Fruit fly (Drosophila melanogaster) whole organism, wandering third instar larva: ENCODE data around the gene Cyp4s3.

Experiments used
- Abd-B ChIP-seq: fragments of >200 bp; optimal IDR thresholded peaks from 2 replicates; lab custom pipeline; 2017; ENCODE audit warnings: missing biosample characterization, missing genetic modification characterization
- CG9705 ChIP-seq: fragments of 200-800 bp; sonication (Bioruptor generic); optimal IDR thresholded peaks from 2 replicates; lab custom pipeline; 2018; ENCODE audit warnings: missing biosample characterization, mild to moderate bottlenecking, missing genetic modification characterization
- GATAd ChIP-seq: sonication (Bioruptor generic); optimal IDR thresholded peaks from 2 replicates; lab custom pipeline; 2016; ENCODE audit warnings: missing biosample characterization, missing genetic modification characterization
- brk ChIP-seq: fragments of 200-800 bp; sonication (Bioruptor generic); optimal IDR thresholded peaks from 2 replicates; lab custom pipeline; 2016; ENCODE audit warnings: missing biosample characterization, mild to moderate bottlenecking, missing genetic modification characterization
- dl ChIP-seq, 2 experiments: fragments of 175-275, 200-275 bp in 1 of 2; fragments of 200-275 bp in 1 of 2; sonication (Bioruptor generic); optimal IDR thresholded peaks; lab custom pipeline; 2018; ENCODE audit warnings: mild to moderate bottlenecking in 2 of 2, missing biosample characterization in 2 of 2, missing genetic modification characterization in 2 of 2, moderate library complexity in 2 of 2; ENCODE audit not compliant: partially characterized antibody in 2 of 2, insufficient read depth in 1 of 2
- h ChIP-seq: fragments of 200-800 bp; sonication (Bioruptor generic); optimal IDR thresholded peaks from 3 replicates; lab custom pipeline; 2016; ENCODE audit warnings: missing biosample characterization, mild to moderate bottlenecking, missing genetic modification characterization
- pan ChIP-seq: fragments of >200 bp; optimal IDR thresholded peaks from 2 replicates; lab custom pipeline; 2017
- psq ChIP-seq: fragments of 200-800 bp; sonication (Bioruptor generic); optimal IDR thresholded peaks from 3 replicates; lab custom pipeline; 2017; ENCODE audit warnings: missing biosample characterization, mild to moderate bottlenecking, missing genetic modification characterization, moderate library complexity
- rgr ChIP-seq: fragments of 200-800 bp; sonication (Bioruptor generic); optimal IDR thresholded peaks from 3 replicates; lab custom pipeline; 2016; ENCODE audit warnings: missing biosample characterization, mild to moderate bottlenecking, missing genetic modification characterization

dm6 chrX:15084580-15085138, 31.7 kb downstream of the Cyp4s3 start, which contains the start of gene Cox17:
- TF ChIP-seq dl (GFP tag; optimal IDR thresholded peaks at IDR 0.05; lab: Kevin White, UChicago; ENCODE audit: insufficient read depth in 1 of 2, partially characterized antibody in 2 of 2): no peak
- TF ChIP-seq CG9705 (GFP tag; lab: Kevin White, UChicago): peak; percentile 70
- no peak for TF ChIP-seq Abd-B (GFP tag; lab: Kevin White, UChicago)
- no peak for TF ChIP-seq pan
- TF ChIP-seq h (GFP tag; lab: Kevin White, UChicago): peak; percentile 84
- peak; percentile 75 for TF ChIP-seq psq (GFP tag; lab: Kevin White, UChicago)
- peak; percentile 74 for TF ChIP-seq brk (GFP tag; lab: Kevin White, UChicago)
- TF ChIP-seq GATAd: peak; percentile 31
- peak; percentile 76 for TF ChIP-seq rgr
